Worm (Caenorhabditis elegans) whole organism, mixed stage, embryonic: ENCODE data around the gene C05B5.5.

Experiments used
- bed-3 ChIP-seq: fragments of 200-800 bp; sonication (Bioruptor generic); optimal IDR thresholded peaks from 3 replicates; lab custom pipeline; 2018; ENCODE audit warnings: mild to moderate bottlenecking, missing genetic modification characterization, moderate library complexity, missing compliant biosample characterization
- ceh-43 ChIP-seq: fragments of 200-800 bp; sonication (Bioruptor generic); optimal IDR thresholded peaks from 2 replicates; lab custom pipeline; 2018; ENCODE audit warnings: mild to moderate bottlenecking, missing genetic modification characterization, moderate library complexity, missing compliant biosample characterization
- ceh-83 ChIP-seq: fragments of 200-800 bp; sonication (Bioruptor generic); optimal IDR thresholded peaks from 2 replicates; lab custom pipeline; 2018; ENCODE audit warnings: mild to moderate bottlenecking, missing genetic modification characterization, missing compliant biosample characterization
- ces-1 ChIP-seq: fragments of 150-350 bp; optimal IDR thresholded peaks from 2 replicates; lab custom pipeline; 2014; ENCODE audit warnings: missing biosample characterization, missing genetic modification reagents, missing genetic modification characterization
- cnd-1 ChIP-seq: fragments of 200-800 bp; sonication (Bioruptor generic); optimal IDR thresholded peaks from 2 replicates; lab custom pipeline; 2018; ENCODE audit warnings: mild to moderate bottlenecking, missing genetic modification characterization, missing compliant biosample characterization
- drap-1 ChIP-seq: fragments of 200-800 bp; sonication (Bioruptor generic); optimal IDR thresholded peaks from 3 replicates; lab custom pipeline; 2018; ENCODE audit warnings: mild to moderate bottlenecking, missing genetic modification characterization, missing compliant biosample characterization
- elt-1 ChIP-seq: sonication (generic microtip); optimal IDR thresholded peaks from 2 replicates; lab custom pipeline; 2017; ENCODE audit warnings: missing genetic modification characterization, mild to moderate bottlenecking, missing compliant biosample characterization, antibody characterized with exemption, moderate library complexity, borderline replicate concordance; ENCODE audit not compliant: insufficient read depth
- elt-3 ChIP-seq: fragments of 150-350 bp; optimal IDR thresholded peaks from 2 replicates; lab custom pipeline; 2014; ENCODE audit warnings: missing biosample characterization, missing genetic modification characterization
- flh-1 ChIP-seq: fragments of 200-800 bp; sonication (Bioruptor generic); optimal IDR thresholded peaks from 2 replicates; lab custom pipeline; 2018; ENCODE audit warnings: mild to moderate bottlenecking, missing genetic modification characterization, moderate library complexity, missing compliant biosample characterization
- ham-2 ChIP-seq: fragments of 200-800 bp; sonication (Bioruptor generic); optimal IDR thresholded peaks from 2 replicates; lab custom pipeline; 2018; ENCODE audit warnings: mild to moderate bottlenecking, missing genetic modification characterization, missing compliant biosample characterization
- hlh-1 ChIP-seq: fragments of 150-350 bp; optimal IDR thresholded peaks from 2 replicates; lab custom pipeline; 2014; ENCODE audit warnings: missing biosample characterization, missing genetic modification reagents, missing genetic modification characterization
- lin-13 ChIP-seq: fragments of 150-350 bp; optimal IDR thresholded peaks from 2 replicates; lab custom pipeline; 2014; ENCODE audit warnings: missing biosample characterization, missing genetic modification characterization
- lin-32 ChIP-seq: fragments of 200-800 bp; sonication (Bioruptor generic); optimal IDR thresholded peaks from 2 replicates; lab custom pipeline; 2018; ENCODE audit warnings: mild to moderate bottlenecking, missing genetic modification characterization, missing compliant biosample characterization
- lsy-2 ChIP-seq: fragments of 150-350 bp; optimal IDR thresholded peaks from 2 replicates; lab custom pipeline; 2014; ENCODE audit warnings: missing biosample characterization, missing genetic modification characterization
- mab-5 ChIP-seq: fragments of 150-350 bp; optimal IDR thresholded peaks from 2 replicates; lab custom pipeline; 2014; ENCODE audit warnings: missing biosample characterization, missing genetic modification characterization
- mep-1 ChIP-seq: fragments of 150-350 bp; optimal IDR thresholded peaks from 2 replicates; lab custom pipeline; 2017; ENCODE audit warnings: missing biosample characterization, missing genetic modification reagents, missing genetic modification characterization, inconsistent platforms
- mls-2 ChIP-seq: sonication (generic microtip); optimal IDR thresholded peaks from 2 replicates; lab custom pipeline; 2016; ENCODE audit warnings: mild to moderate bottlenecking, missing genetic modification characterization, moderate library complexity, missing compliant biosample characterization
- nhr-12 ChIP-seq: fragments of 150-350 bp; optimal IDR thresholded peaks from 2 replicates; lab custom pipeline; 2014; ENCODE audit warnings: missing biosample characterization, missing genetic modification characterization
- nhr-2 ChIP-seq: fragments of 150-350 bp; optimal IDR thresholded peaks from 2 replicates; lab custom pipeline; 2014; ENCODE audit warnings: missing biosample characterization, missing genetic modification characterization
- nhr-237 ChIP-seq: fragments of 150-350 bp; optimal IDR thresholded peaks from 2 replicates; lab custom pipeline; 2014; ENCODE audit warnings: missing biosample characterization, missing genetic modification characterization
- pha-4 ChIP-seq: fragments of 150-350 bp; optimal IDR thresholded peaks from 2 replicates; lab custom pipeline; 2018; ENCODE audit warnings: missing biosample characterization, missing genetic modification reagents, missing genetic modification characterization
- sem-2 ChIP-seq: fragments of 200-800 bp; sonication (Bioruptor generic); optimal IDR thresholded peaks from 2 replicates; lab custom pipeline; 2018; ENCODE audit warnings: mild to moderate bottlenecking, missing genetic modification characterization, missing compliant biosample characterization
- snpc-4 ChIP-seq: fragments of 150-350 bp; optimal IDR thresholded peaks from 2 replicates; lab custom pipeline; 2014; ENCODE audit warnings: missing biosample characterization, missing genetic modification characterization
- sptf-1 ChIP-seq: sonication (generic microtip); optimal IDR thresholded peaks from 2 replicates; lab custom pipeline; 2017; ENCODE audit warnings: mild to moderate bottlenecking, missing genetic modification characterization, moderate library complexity, missing compliant biosample characterization
- unc-120 ChIP-seq: sonication (generic microtip); optimal IDR thresholded peaks from 2 replicates; lab custom pipeline; 2017; ENCODE audit warnings: missing genetic modification characterization, missing compliant biosample characterization; ENCODE audit not compliant: poor library complexity, severe bottlenecking
- unc-39 ChIP-seq: fragments of 150-350 bp; optimal IDR thresholded peaks from 2 replicates; lab custom pipeline; 2014; ENCODE audit warnings: missing biosample characterization, missing genetic modification characterization
- unc-62 ChIP-seq: fragments of 150-350 bp; optimal IDR thresholded peaks from 2 replicates; lab custom pipeline; 2014; ENCODE audit warnings: missing biosample characterization, missing genetic modification reagents, missing genetic modification characterization
- zip-8 ChIP-seq: fragments of 150-350 bp; optimal IDR thresholded peaks from 2 replicates; lab custom pipeline; 2014; ENCODE audit warnings: missing biosample characterization, missing genetic modification characterization

The C05B5.5 gene

DNA sequence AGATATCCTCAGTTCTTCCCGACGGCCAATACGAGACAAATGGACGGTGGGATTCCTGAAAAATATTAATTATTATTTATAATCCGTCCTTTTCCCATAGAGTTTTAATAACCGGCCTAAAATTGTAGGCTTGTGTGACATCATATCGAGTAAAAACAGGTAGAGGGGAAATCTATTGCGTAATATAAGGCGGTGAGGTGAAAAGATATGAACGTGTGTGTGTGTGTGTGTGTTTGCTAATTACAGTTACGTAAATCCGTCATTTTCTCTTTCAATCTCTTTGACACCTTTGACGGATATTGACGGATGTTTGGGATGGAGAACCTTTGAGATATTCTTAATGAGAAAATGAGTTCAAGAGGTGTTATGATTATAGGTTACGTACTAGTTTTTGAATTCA is 35.7 kb upstream of the C05B5.5 start:
- TF ChIP-seq mls-2 (tag; lab: Kevin White, UChicago): peak; percentile 12
- peak; percentile 65 for TF ChIP-seq unc-62
- no peak for TF ChIP-seq sem-2 (GFP tag; lab: Kevin White, UChicago)
- no peak for TF ChIP-seq pha-4 (tag; lab: Kevin White, UChicago)
- peak; percentile 13 for TF ChIP-seq cnd-1
- no peak for TF ChIP-seq ces-1 (GFP tag; lab: Kevin White, UChicago)
- peak; percentile 8 for TF ChIP-seq nhr-237 (tag; lab: Kevin White, UChicago)
- TF ChIP-seq nhr-2 (tag; lab: Kevin White, UChicago): peak; percentile 92
- peak; percentile 99 for TF ChIP-seq zip-8
- TF ChIP-seq ceh-43 (GFP tag; lab: Kevin White, UChicago): peak; percentile 32
- TF ChIP-seq, all 35 proteins: peak for 7

ce11 chrIII:9969371-9969770 is 31.8 kb upstream of the C05B5.5 start:
- TF ChIP-seq nhr-2 (tag; lab: Kevin White, UChicago): peak; percentile 77
- TF ChIP-seq pha-4 (tag; lab: Kevin White, UChicago): no peak
- TF ChIP-seq, all 35 proteins: peak for 1

DNA sequence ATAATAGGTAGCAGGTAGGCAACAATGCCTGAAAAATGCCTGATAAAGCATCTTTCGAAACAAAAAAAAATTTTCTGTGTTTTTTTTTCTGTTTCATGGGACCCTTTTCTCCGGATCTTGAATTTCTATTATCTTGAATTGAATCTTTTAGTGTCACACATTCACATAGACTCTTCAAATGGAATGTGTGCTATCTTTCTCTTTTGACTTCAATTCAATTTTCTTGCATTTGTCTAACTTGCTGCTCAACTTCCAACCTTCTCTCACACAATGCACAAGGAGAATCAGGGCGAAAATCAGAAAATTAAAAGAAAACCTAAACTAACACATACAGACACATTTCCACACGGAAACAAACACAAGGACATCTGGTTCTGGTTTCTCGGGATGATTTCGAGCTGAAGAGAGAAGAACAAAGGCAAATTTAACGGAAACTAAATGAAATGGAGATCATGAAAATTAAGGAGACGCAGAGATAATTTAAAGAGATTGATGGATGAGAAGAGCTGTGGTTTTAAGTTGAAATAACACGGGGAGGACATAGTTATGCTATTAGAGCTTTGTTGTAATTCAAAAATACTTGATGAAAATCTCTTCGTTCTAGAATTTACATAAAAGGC is 28.9 kb upstream of the C05B5.5 start:
- TF ChIP-seq snpc-4 (tag; lab: Kevin White, UChicago) (no peak), ces-1 (GFP tag; lab: Kevin White, UChicago) (peak; percentile 66), hlh-1 (tag; lab: Kevin White, UChicago) (no peak)

- TF ChIP-seq lin-13 (tag; lab: Kevin White, UChicago) (no peak), unc-62 (no peak), flh-1 (GFP tag; lab: Kevin White, UChicago) (no peak), elt-3 (tag; lab: Kevin White, UChicago) (no peak), zip-8 (no peak), nhr-12 (tag; lab: Kevin White, UChicago) (no peak), sem-2 (GFP tag; lab: Kevin White, UChicago) (no peak), hlh-1 (tag; lab: Kevin White, UChicago) (no peak), ham-2 (GFP tag; lab: Kevin White, UChicago) (no peak), bed-3 (no peak), elt-1 (tag; lab: Kevin White, UChicago) (no peak), cnd-1 (no peak)
- TF ChIP-seq, all 35 proteins: peak for 0
Measured at ce11 chrIII:9973765-9974164, 27.4 kb upstream of the C05B5.5 start, which contains the start of gene R10E12.2. R10E12.2 (minus strand) TSS chrIII:9973865.

DNA sequence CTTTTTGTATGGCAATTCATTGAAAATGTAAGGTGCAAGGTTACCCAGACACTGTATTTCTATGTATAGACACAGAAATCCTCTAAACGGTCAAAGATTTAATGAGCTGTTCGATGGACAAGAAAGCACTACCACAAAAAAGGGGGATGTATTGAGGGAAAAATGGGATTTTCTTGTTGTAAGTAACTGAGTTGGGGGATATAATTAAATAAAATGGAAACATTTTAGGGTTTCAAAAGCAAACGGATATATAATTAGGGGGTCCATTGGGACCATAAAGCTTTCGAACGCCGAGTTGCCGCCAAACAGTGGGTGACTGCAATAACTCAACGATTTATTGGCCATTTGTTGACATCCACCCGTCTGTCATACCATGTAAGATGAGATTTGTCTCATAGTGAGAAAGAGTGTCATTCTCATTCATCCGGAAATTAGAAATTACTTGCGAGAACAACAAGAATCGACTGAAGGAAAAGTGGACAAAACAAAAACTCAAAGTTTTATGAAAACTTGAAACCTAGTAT is 19.0 kb upstream of the C05B5.5 start:
- peak; percentile 55 for TF ChIP-seq unc-62
- TF ChIP-seq ces-1 (GFP tag; lab: Kevin White, UChicago): peak; percentile 64
- no peak for TF ChIP-seq flh-1 (GFP tag; lab: Kevin White, UChicago)

DNA sequence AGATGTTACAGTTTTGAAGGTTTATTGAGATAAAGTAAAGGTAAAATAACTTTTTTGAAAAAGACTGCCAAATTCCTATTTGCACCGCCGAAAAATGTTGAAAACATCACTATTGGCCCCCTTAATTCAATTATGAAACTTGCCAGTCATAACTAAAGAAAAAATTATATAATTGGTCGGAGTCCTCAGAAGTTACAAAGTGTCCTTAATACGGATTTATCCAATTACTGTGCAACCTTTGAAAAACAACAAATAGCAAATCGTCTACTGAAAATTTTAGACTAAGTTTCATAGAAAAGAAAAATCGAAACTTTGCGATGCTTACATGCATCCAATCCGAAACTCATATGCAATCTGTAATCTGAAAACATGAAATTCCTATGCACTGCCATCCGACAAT is 16.6 kb upstream of the C05B5.5 start:
- TF ChIP-seq sem-2 (GFP tag; lab: Kevin White, UChicago): no peak
- no peak for TF ChIP-seq flh-1 (GFP tag; lab: Kevin White, UChicago)
- no peak for TF ChIP-seq lin-32
- TF ChIP-seq hlh-1 (tag; lab: Kevin White, UChicago): no peak
- no peak for TF ChIP-seq nhr-12 (tag; lab: Kevin White, UChicago)
- no peak for TF ChIP-seq drap-1 (GFP tag; lab: Kevin White, UChicago)
- no peak for TF ChIP-seq elt-1 (tag; lab: Kevin White, UChicago)
- TF ChIP-seq unc-39: no peak
- no peak for TF ChIP-seq bed-3
- no peak for TF ChIP-seq nhr-237 (tag; lab: Kevin White, UChicago)
- no peak for TF ChIP-seq mab-5 (tag; lab: Kevin White, UChicago)
- TF ChIP-seq lin-13 (tag; lab: Kevin White, UChicago): no peak

DNA sequence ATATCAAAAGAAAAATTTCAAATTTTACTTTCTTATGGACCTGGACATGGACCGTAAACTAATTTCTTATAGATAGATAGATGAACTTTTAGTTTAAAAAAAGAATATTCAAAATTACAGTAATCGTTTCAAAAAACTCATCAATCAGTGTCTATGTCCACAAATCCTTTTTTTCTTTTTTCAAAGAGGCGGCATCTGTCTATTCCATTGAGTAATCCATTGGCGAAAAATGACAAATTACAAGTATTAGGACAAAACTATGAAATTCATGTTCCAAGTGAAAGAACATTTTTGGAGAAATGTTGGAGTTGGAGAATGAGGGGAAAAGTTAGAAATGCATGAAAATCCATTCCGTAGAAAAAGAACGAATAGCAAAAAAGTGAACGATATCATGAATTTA is 15.6 kb upstream of the C05B5.5 start:
- no peak for TF ChIP-seq snpc-4 (tag; lab: Kevin White, UChicago)
- no peak for TF ChIP-seq ceh-83
- TF ChIP-seq unc-120 (tag; lab: Kevin White, UChicago): no peak
- no peak for TF ChIP-seq drap-1 (GFP tag; lab: Kevin White, UChicago)
- TF ChIP-seq unc-62: no peak
- TF ChIP-seq mep-1 (tag; lab: Kevin White, UChicago): no peak
- no peak for TF ChIP-seq sptf-1 (tag; lab: Kevin White, UChicago)
- TF ChIP-seq lsy-2 (tag; lab: Kevin White, UChicago): no peak
- no peak for TF ChIP-seq lin-32
- no peak for TF ChIP-seq pha-4 (tag; lab: Kevin White, UChicago)
- TF ChIP-seq ces-1 (GFP tag; lab: Kevin White, UChicago): no peak
- no peak for TF ChIP-seq nhr-237 (tag; lab: Kevin White, UChicago)
- no peak for TF ChIP-seq hlh-1 (tag; lab: Kevin White, UChicago)
- no peak for TF ChIP-seq lin-13 (tag; lab: Kevin White, UChicago)
- no peak for TF ChIP-seq bed-3
- no peak for TF ChIP-seq sem-2 (GFP tag; lab: Kevin White, UChicago)
